Worm (Caenorhabditis elegans) whole organism, L2 larva: Measurements from ENCODE around the gene pha-1.
A peak's percentile ranks its signal among the peaks of the same experiment; 100 is the strongest.

Experiments
- C34F6.9 ChIP-seq: fragments of 150-350 bp; optimal IDR thresholded peaks from 2 replicates; lab custom pipeline; 2014; ENCODE audit warnings: missing biosample characterization, missing genetic modification characterization
- F13H6.1 ChIP-seq: sonication (generic microtip); optimal IDR thresholded peaks from 2 replicates; lab custom pipeline; 2016; ENCODE audit warnings: missing genetic modification characterization, missing compliant biosample characterization
- alr-1 ChIP-seq: fragments of 150-350 bp; optimal IDR thresholded peaks from 2 replicates; lab custom pipeline; 2014; ENCODE audit warnings: missing biosample characterization, missing genetic modification characterization
- aly-2 ChIP-seq: fragments of 150-350 bp; optimal IDR thresholded peaks from 2 replicates; lab custom pipeline; 2014; ENCODE audit warnings: missing biosample characterization, missing genetic modification characterization
- ama-1 ChIP-seq: fragments of 150-350 bp; optimal IDR thresholded peaks from 2 replicates; lab custom pipeline; 2018; ENCODE audit warnings: inconsistent platforms
- blmp-1 ChIP-seq: sonication (generic microtip); optimal IDR thresholded peaks from 2 replicates; lab custom pipeline; 2017; ENCODE audit warnings: missing genetic modification characterization, mild to moderate bottlenecking, missing compliant biosample characterization, antibody characterized with exemption, moderate library complexity; ENCODE audit not compliant: insufficient read depth
- ceh-82 ChIP-seq: fragments of 150-350 bp; optimal IDR thresholded peaks from 2 replicates; lab custom pipeline; 2014; ENCODE audit warnings: missing biosample characterization, missing genetic modification characterization
- crh-2 ChIP-seq: sonication (generic microtip); optimal IDR thresholded peaks from 2 replicates; lab custom pipeline; 2017; ENCODE audit warnings: missing biosample characterization, missing genetic modification characterization
- dmd-4 ChIP-seq: sonication (generic microtip); optimal IDR thresholded peaks from 2 replicates; lab custom pipeline; 2017; ENCODE audit warnings: missing biosample characterization, missing genetic modification characterization
- egl-27 ChIP-seq: sonication (generic microtip); optimal IDR thresholded peaks from 3 replicates; lab custom pipeline; 2017; ENCODE audit warnings: missing biosample characterization, missing genetic modification reagents, missing genetic modification characterization
- elt-1 ChIP-seq: fragments of 150-350 bp; optimal IDR thresholded peaks from 2 replicates; lab custom pipeline; 2014; ENCODE audit warnings: missing biosample characterization, missing genetic modification characterization
- elt-3 ChIP-seq: sonication (generic microtip); optimal IDR thresholded peaks from 2 replicates; lab custom pipeline; 2017; ENCODE audit warnings: missing biosample characterization, missing genetic modification characterization
- fos-1 ChIP-seq: fragments of 150-350 bp; optimal IDR thresholded peaks from 2 replicates; lab custom pipeline; 2014; ENCODE audit warnings: missing biosample characterization, missing genetic modification characterization
- gmeb-1 ChIP-seq: fragments of 150-350 bp; optimal IDR thresholded peaks from 2 replicates; lab custom pipeline; 2014; ENCODE audit warnings: missing biosample characterization, missing genetic modification characterization
- lin-11 ChIP-seq: fragments of 150-350 bp; sonication (generic microtip); optimal IDR thresholded peaks from 2 replicates; lab custom pipeline; 2014; ENCODE audit warnings: missing biosample characterization, missing genetic modification characterization, inconsistent platforms, mixed read lengths
- lin-13 ChIP-seq: fragments of 150-350 bp; optimal IDR thresholded peaks from 2 replicates; lab custom pipeline; 2014; ENCODE audit warnings: missing biosample characterization, missing genetic modification reagents, missing genetic modification characterization
- lin-39 ChIP-seq: fragments of 150-350 bp; optimal IDR thresholded peaks from 2 replicates; lab custom pipeline; 2014; ENCODE audit warnings: missing biosample characterization, missing genetic modification reagents, missing genetic modification characterization
- lsy-2 ChIP-seq, 2 experiments: fragments of 150-350 bp in 1 of 2; sonication (generic microtip) in 1 of 2; optimal IDR thresholded peaks; 2 replicates each; lab custom pipeline; 2014 to 2017; ENCODE audit warnings: missing biosample characterization in 2 of 2, missing genetic modification characterization in 2 of 2
- mab-5 ChIP-seq: fragments of 150-350 bp; optimal IDR thresholded peaks from 2 replicates; lab custom pipeline; 2014; ENCODE audit warnings: missing biosample characterization, missing genetic modification characterization
- mbf-1 ChIP-seq: sonication (generic microtip); optimal IDR thresholded peaks from 2 replicates; lab custom pipeline; 2017; ENCODE audit warnings: missing biosample characterization, missing genetic modification characterization
- mdl-1 ChIP-seq, 2 experiments: fragments of 150-350 bp in 1 of 2; sonication (generic microtip) in 1 of 2; optimal IDR thresholded peaks; 2 replicates each; lab custom pipeline; 2017; ENCODE audit warnings: missing biosample characterization in 2 of 2, missing genetic modification characterization in 2 of 2
- nhr-10 ChIP-seq: sonication (generic microtip); optimal IDR thresholded peaks from 2 replicates; lab custom pipeline; 2017; ENCODE audit warnings: missing biosample characterization, missing genetic modification characterization
- nhr-11 ChIP-seq: fragments of 150-350 bp; optimal IDR thresholded peaks from 2 replicates; lab custom pipeline; 2014; ENCODE audit warnings: missing biosample characterization, missing genetic modification characterization
- nhr-12 ChIP-seq: fragments of 150-350 bp; optimal IDR thresholded peaks from 2 replicates; lab custom pipeline; 2014; ENCODE audit warnings: missing biosample characterization, missing genetic modification characterization
- nhr-129 ChIP-seq: fragments of 150-350 bp; optimal IDR thresholded peaks from 2 replicates; lab custom pipeline; 2014; ENCODE audit warnings: missing biosample characterization, missing genetic modification characterization
- nhr-21 ChIP-seq: fragments of 150-350 bp; optimal IDR thresholded peaks from 2 replicates; lab custom pipeline; 2014; ENCODE audit warnings: missing biosample characterization, missing genetic modification characterization
- nhr-23 ChIP-seq: fragments of 150-350 bp; optimal IDR thresholded peaks from 2 replicates; lab custom pipeline; 2014; ENCODE audit warnings: missing biosample characterization, missing genetic modification reagents, missing genetic modification characterization
- nhr-237 ChIP-seq: fragments of 150-350 bp; optimal IDR thresholded peaks from 2 replicates; lab custom pipeline; 2014; ENCODE audit warnings: missing biosample characterization, missing genetic modification characterization
- nhr-25 ChIP-seq: fragments of 150-350 bp; sonication (generic microtip); optimal IDR thresholded peaks from 3 replicates; lab custom pipeline; 2014; ENCODE audit warnings: missing biosample characterization, missing genetic modification characterization
- nhr-6 ChIP-seq: fragments of 150-350 bp; optimal IDR thresholded peaks from 2 replicates; lab custom pipeline; 2014; ENCODE audit warnings: missing biosample characterization, missing genetic modification characterization
- peb-1 ChIP-seq: fragments of 150-350 bp; optimal IDR thresholded peaks from 2 replicates; lab custom pipeline; 2014; ENCODE audit warnings: missing biosample characterization, missing genetic modification characterization
- sem-4 ChIP-seq: fragments of 150-350 bp; optimal IDR thresholded peaks from 2 replicates; lab custom pipeline; 2014; ENCODE audit warnings: missing biosample characterization, missing genetic modification reagents, missing genetic modification characterization
- skn-1 ChIP-seq: sonication (generic microtip); optimal IDR thresholded peaks from 2 replicates; lab custom pipeline; 2017; ENCODE audit warnings: missing biosample characterization, missing genetic modification characterization
- sma-3 ChIP-seq: sonication (generic microtip); optimal IDR thresholded peaks from 2 replicates; lab custom pipeline; 2016; ENCODE audit warnings: missing genetic modification reagents, missing genetic modification characterization, missing compliant biosample characterization
- sma-9 ChIP-seq, 2 experiments: fragments of 150-350 bp in 1 of 2; sonication (generic microtip) in 1 of 2; optimal IDR thresholded peaks; 2 replicates each; lab custom pipeline; 2014 to 2016; ENCODE audit warnings: missing genetic modification characterization in 2 of 2, mild to moderate bottlenecking in 1 of 2, missing biosample characterization in 1 of 2, missing compliant biosample characterization in 1 of 2, missing genetic modification reagents in 1 of 2, moderate library complexity in 1 of 2
- unc-39 ChIP-seq: fragments of 150-350 bp; optimal IDR thresholded peaks from 2 replicates; lab custom pipeline; 2014; ENCODE audit warnings: missing biosample characterization, missing genetic modification characterization
- unc-55 ChIP-seq: fragments of 150-350 bp; sonication (generic microtip); optimal IDR thresholded peaks from 3 replicates; lab custom pipeline; 2014; ENCODE audit warnings: missing biosample characterization, missing genetic modification reagents, missing genetic modification characterization
- unc-62 ChIP-seq: fragments of 150-350 bp; optimal IDR thresholded peaks from 2 replicates; lab custom pipeline; 2014; ENCODE audit warnings: missing biosample characterization, missing genetic modification reagents, missing genetic modification characterization
- zag-1 ChIP-seq: fragments of 150-350 bp; optimal IDR thresholded peaks from 2 replicates; lab custom pipeline; 2014; ENCODE audit warnings: missing biosample characterization, missing genetic modification characterization
- ztf-1 ChIP-seq: fragments of 200-800 bp; sonication (Bioruptor generic); conservative IDR thresholded peaks from 2 replicates; pipeline ENCODE4 v1.3.6; 2022; ENCODE audit warnings: missing genetic modification characterization, missing compliant biosample characterization
- ztf-11 ChIP-seq: sonication (generic microtip); optimal IDR thresholded peaks from 2 replicates; lab custom pipeline; 2017; ENCODE audit warnings: missing biosample characterization, missing genetic modification characterization
- ztf-4 ChIP-seq: fragments of 150-350 bp; optimal IDR thresholded peaks from 2 replicates; lab custom pipeline; 2014; ENCODE audit warnings: missing biosample characterization, missing genetic modification characterization

The pha-1 gene

ce11 chrIII:11110756-11111155, 20.8 kb upstream of the pha-1 start (continued):
- TF ChIP-seq unc-39 (tag; lab: Kevin White, UChicago) (no peak), lin-13 (GFP tag; lab: Kevin White, UChicago) (peak; percentile 75)
- TF ChIP-seq, all 48 proteins: peak for 15

- TF ChIP-seq mbf-1 = no peak
- no peak for TF ChIP-seq skn-1
- TF ChIP-seq lin-11 (tag; lab: Kevin White, UChicago) = no peak
- TF ChIP-seq unc-55 (GFP tag; lab: Kevin White, UChicago) = peak; percentile 43
- peak; percentile 50 for TF ChIP-seq gmeb-1 (tag; lab: Kevin White, UChicago)
- no peak for TF ChIP-seq sma-9 (GFP tag; optimal IDR thresholded peaks at IDR 0.05; lab: Kevin White, UChicago)
- no peak for TF ChIP-seq sma-9 (tag; optimal IDR thresholded peaks at IDR 0.05; lab: Kevin White, UChicago)
- peak in 1 of 2 experiments; percentile 30 for TF ChIP-seq lsy-2 (tag; optimal IDR thresholded peaks at IDR 0.05; lab: Kevin White, UChicago)
- no peak for TF ChIP-seq blmp-1 (tag; lab: Kevin White, UChicago)
- peak; percentile 32 for TF ChIP-seq F13H6.1 (tag; lab: Kevin White, UChicago)
- peak; percentile 37 for TF ChIP-seq sma-3 (GFP tag; lab: Kevin White, UChicago)
- peak; percentile 17 for TF ChIP-seq fos-1 (tag; lab: Kevin White, UChicago)
- no peak for TF ChIP-seq ceh-82 (tag; lab: Kevin White, UChicago)
- TF ChIP-seq unc-39 (tag; lab: Kevin White, UChicago) = no peak
- TF ChIP-seq egl-27 (tag; lab: Kevin White, UChicago) = no peak
- TF ChIP-seq nhr-10 (tag; lab: Kevin White, UChicago) = no peak
- TF ChIP-seq zag-1 (tag; lab: Kevin White, UChicago) = no peak
- no peak for TF ChIP-seq nhr-11 (tag; lab: Kevin White, UChicago)
- TF ChIP-seq ztf-1 (GFP tag; lab: Robert Waterston, UW) = no peak
- peak; percentile 9 for TF ChIP-seq C34F6.9
- TF ChIP-seq crh-2 (tag; lab: Kevin White, UChicago) = no peak
- peak; percentile 3 for TF ChIP-seq nhr-129 (tag; lab: Kevin White, UChicago)
- TF ChIP-seq nhr-23 (tag; lab: Kevin White, UChicago) = no peak
- TF ChIP-seq nhr-21 = no peak
Observed at ce11 chrIII:11112718-11113117, 18.9 kb upstream of the pha-1 start.

- TF ChIP-seq dmd-4 = no peak
- TF ChIP-seq peb-1 = no peak
- TF ChIP-seq, all 48 proteins: peak for 0
Observed at ce11 chrIII:11113845-11114244, 17.7 kb upstream of the pha-1 start.

- TF ChIP-seq mab-5 (tag; lab: Kevin White, UChicago) (no peak), sma-9 (GFP tag; optimal IDR thresholded peaks at IDR 0.05; lab: Kevin White, UChicago) (no peak), sma-9 (tag; optimal IDR thresholded peaks at IDR 0.05; lab: Kevin White, UChicago) (no peak), mdl-1 (tag; optimal IDR thresholded peaks at IDR 0.05; lab: Kevin White, UChicago) (no peak), sma-3 (GFP tag; lab: Kevin White, UChicago) (no peak), nhr-129 (tag; lab: Kevin White, UChicago) (no peak), mbf-1 (no peak), ztf-4 (tag; lab: Kevin White, UChicago) (no peak), lin-13 (GFP tag; lab: Kevin White, UChicago) (no peak), ztf-11 (tag; lab: Kevin White, UChicago) (no peak), sem-4 (no peak), crh-2 (tag; lab: Kevin White, UChicago) (no peak), aly-2 (no peak)
Observed at ce11 chrIII:11115956-11116355, 15.6 kb upstream of the pha-1 start.

- TF ChIP-seq lin-11 (tag; lab: Kevin White, UChicago) (no peak), nhr-6 (peak; percentile 64), lin-13 (GFP tag; lab: Kevin White, UChicago) (peak; percentile 91), lin-39 (no peak), mab-5 (tag; lab: Kevin White, UChicago) (no peak), alr-1 (no peak), ama-1 (lab: Kevin White, UChicago) (no peak), fos-1 (tag; lab: Kevin White, UChicago) (peak; percentile 34), gmeb-1 (tag; lab: Kevin White, UChicago) (peak; percentile 93), nhr-237 (tag; lab: Kevin White, UChicago) (no peak), ztf-4 (tag; lab: Kevin White, UChicago) (peak; percentile 49), nhr-12 (tag; lab: Kevin White, UChicago) (no peak), sma-3 (GFP tag; lab: Kevin White, UChicago) (peak; percentile 96), C34F6.9 (peak; percentile 91), unc-55 (GFP tag; lab: Kevin White, UChicago) (peak; percentile 91), elt-3 (tag; lab: Kevin White, UChicago) (no peak), sma-9 (GFP tag; optimal IDR thresholded peaks at IDR 0.05; lab: Kevin White, UChicago) (peak; percentile 77), sma-9 (tag; optimal IDR thresholded peaks at IDR 0.05; lab: Kevin White, UChicago) (no peak), nhr-25 (peak; percentile 64), nhr-21 (peak; percentile 61), aly-2 (no peak), ceh-82 (tag; lab: Kevin White, UChicago) (no peak), lsy-2 (tag; optimal IDR thresholded peaks at IDR 0.05; lab: Kevin White, UChicago) (peak; percentile 57 to 90), unc-62 (GFP tag; lab: Kevin White, UChicago) (no peak), ztf-1 (GFP tag; lab: Robert Waterston, UW) (no peak), elt-1 (no peak)
Observed at ce11 chrIII:11119176-11119853, 12.3 kb upstream of the pha-1 start, which contains the start of the genes sup-35 and Y48A6C.4. Gene sup-35, minus strand, starts transcription at chrIII:11119226. Gene Y48A6C.4, plus strand, starts transcription at chrIII:11119803.
